Worm (Caenorhabditis elegans): ENCODE measurements around the gene igeg-1.

DNA sequence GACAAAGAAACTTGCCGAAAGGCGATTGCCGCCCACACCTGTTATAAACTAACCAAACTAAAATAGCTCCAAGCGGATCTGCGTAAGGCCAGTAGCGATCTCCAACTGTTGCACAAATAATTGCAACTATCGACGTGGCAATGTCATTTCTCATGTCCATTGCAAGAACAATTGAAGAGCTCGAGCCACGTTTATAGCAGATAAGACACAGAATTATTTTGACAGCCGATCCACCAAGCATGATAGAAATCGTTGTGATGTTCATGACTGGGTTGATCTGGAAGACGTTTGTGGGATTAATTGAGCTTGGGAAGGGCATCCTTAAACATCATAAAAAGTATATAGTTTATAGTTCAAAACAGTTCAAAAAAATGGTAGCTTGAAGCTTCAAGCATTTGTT lies 19.5 kb upstream of the igeg-1 start:
- TF ChIP-seq dao-5 (tag; optimal IDR thresholded peaks at IDR 0.05) (no peak), him-1 (tag; optimal IDR thresholded peaks at IDR 0.05) (no peak), W03F9.2 (tag; optimal IDR thresholded peaks at IDR 0.05) (no peak)
